Worm (Caenorhabditis elegans) whole organism, L2 larva: Measurements from ENCODE around the gene rpl-36.A.
"Not testable (repeated sequence)": the region's sequence is repeated elsewhere in the genome, so short reads cannot be mapped to it uniquely, and the experiment has no call there.

Experiments
- F13H6.1 ChIP-seq: sonication (generic microtip); optimal IDR thresholded peaks from 2 replicates; lab custom pipeline; 2016; ENCODE audit warnings: missing genetic modification characterization, missing compliant biosample characterization
- R02D3.7 ChIP-seq: fragments of 150-350 bp; optimal IDR thresholded peaks from 2 replicates; lab custom pipeline; 2014; ENCODE audit warnings: missing biosample characterization, missing genetic modification characterization
- Y55F3AM.14 ChIP-seq: fragments of 200-800 bp; sonication (Bioruptor generic); optimal IDR thresholded peaks from 2 replicates; lab custom pipeline; 2018; ENCODE audit warnings: mild to moderate bottlenecking, missing genetic modification characterization, missing compliant biosample characterization
- alr-1 ChIP-seq: fragments of 150-350 bp; optimal IDR thresholded peaks from 2 replicates; lab custom pipeline; 2014; ENCODE audit warnings: missing biosample characterization, missing genetic modification characterization
- aly-2 ChIP-seq: fragments of 150-350 bp; optimal IDR thresholded peaks from 2 replicates; lab custom pipeline; 2014; ENCODE audit warnings: missing biosample characterization, missing genetic modification characterization
- ama-1 ChIP-seq: fragments of 150-350 bp; optimal IDR thresholded peaks from 2 replicates; lab custom pipeline; 2018; ENCODE audit warnings: inconsistent platforms
- blmp-1 ChIP-seq: sonication (generic microtip); optimal IDR thresholded peaks from 2 replicates; lab custom pipeline; 2017; ENCODE audit warnings: missing genetic modification characterization, mild to moderate bottlenecking, missing compliant biosample characterization, antibody characterized with exemption, moderate library complexity; ENCODE audit not compliant: insufficient read depth
- dmd-4 ChIP-seq: sonication (generic microtip); optimal IDR thresholded peaks from 2 replicates; lab custom pipeline; 2017; ENCODE audit warnings: missing biosample characterization, missing genetic modification characterization
- elt-3 ChIP-seq: sonication (generic microtip); optimal IDR thresholded peaks from 2 replicates; lab custom pipeline; 2017; ENCODE audit warnings: missing biosample characterization, missing genetic modification characterization
- fos-1 ChIP-seq: fragments of 150-350 bp; optimal IDR thresholded peaks from 2 replicates; lab custom pipeline; 2014; ENCODE audit warnings: missing biosample characterization, missing genetic modification characterization
- lin-13 ChIP-seq: fragments of 150-350 bp; optimal IDR thresholded peaks from 2 replicates; lab custom pipeline; 2014; ENCODE audit warnings: missing biosample characterization, missing genetic modification reagents, missing genetic modification characterization
- lin-39 ChIP-seq: fragments of 150-350 bp; optimal IDR thresholded peaks from 2 replicates; lab custom pipeline; 2014; ENCODE audit warnings: missing biosample characterization, missing genetic modification reagents, missing genetic modification characterization
- mbf-1 ChIP-seq: sonication (generic microtip); optimal IDR thresholded peaks from 2 replicates; lab custom pipeline; 2017; ENCODE audit warnings: missing biosample characterization, missing genetic modification characterization
- mdl-1 ChIP-seq, 2 experiments: fragments of 150-350 bp in 1 of 2; sonication (generic microtip) in 1 of 2; optimal IDR thresholded peaks; 2 replicates each; lab custom pipeline; 2017; ENCODE audit warnings: missing biosample characterization in 2 of 2, missing genetic modification characterization in 2 of 2
- nhr-10 ChIP-seq: sonication (generic microtip); optimal IDR thresholded peaks from 2 replicates; lab custom pipeline; 2017; ENCODE audit warnings: missing biosample characterization, missing genetic modification characterization
- nhr-12 ChIP-seq: fragments of 150-350 bp; optimal IDR thresholded peaks from 2 replicates; lab custom pipeline; 2014; ENCODE audit warnings: missing biosample characterization, missing genetic modification characterization
- nhr-21 ChIP-seq: fragments of 150-350 bp; optimal IDR thresholded peaks from 2 replicates; lab custom pipeline; 2014; ENCODE audit warnings: missing biosample characterization, missing genetic modification characterization
- nhr-23 ChIP-seq: fragments of 150-350 bp; optimal IDR thresholded peaks from 2 replicates; lab custom pipeline; 2014; ENCODE audit warnings: missing biosample characterization, missing genetic modification reagents, missing genetic modification characterization
- nhr-237 ChIP-seq: fragments of 150-350 bp; optimal IDR thresholded peaks from 2 replicates; lab custom pipeline; 2014; ENCODE audit warnings: missing biosample characterization, missing genetic modification characterization
- nhr-25 ChIP-seq: fragments of 150-350 bp; sonication (generic microtip); optimal IDR thresholded peaks from 3 replicates; lab custom pipeline; 2014; ENCODE audit warnings: missing biosample characterization, missing genetic modification characterization
- nhr-6 ChIP-seq: fragments of 150-350 bp; optimal IDR thresholded peaks from 2 replicates; lab custom pipeline; 2014; ENCODE audit warnings: missing biosample characterization, missing genetic modification characterization
- nhr-77 ChIP-seq: fragments of 150-350 bp; optimal IDR thresholded peaks from 2 replicates; lab custom pipeline; 2014; ENCODE audit warnings: missing biosample characterization, missing genetic modification characterization
- peb-1 ChIP-seq: fragments of 150-350 bp; optimal IDR thresholded peaks from 2 replicates; lab custom pipeline; 2014; ENCODE audit warnings: missing biosample characterization, missing genetic modification characterization
- sem-4 ChIP-seq: fragments of 150-350 bp; optimal IDR thresholded peaks from 2 replicates; lab custom pipeline; 2014; ENCODE audit warnings: missing biosample characterization, missing genetic modification reagents, missing genetic modification characterization
- skn-1 ChIP-seq: sonication (generic microtip); optimal IDR thresholded peaks from 2 replicates; lab custom pipeline; 2017; ENCODE audit warnings: missing biosample characterization, missing genetic modification characterization
- sma-3 ChIP-seq: sonication (generic microtip); optimal IDR thresholded peaks from 2 replicates; lab custom pipeline; 2016; ENCODE audit warnings: missing genetic modification reagents, missing genetic modification characterization, missing compliant biosample characterization
- sma-9 ChIP-seq, 2 experiments: fragments of 150-350 bp in 1 of 2; sonication (generic microtip) in 1 of 2; optimal IDR thresholded peaks; 2 replicates each; lab custom pipeline; 2014 to 2016; ENCODE audit warnings: missing genetic modification characterization in 2 of 2, mild to moderate bottlenecking in 1 of 2, missing biosample characterization in 1 of 2, missing compliant biosample characterization in 1 of 2, missing genetic modification reagents in 1 of 2, moderate library complexity in 1 of 2
- snpc-4 ChIP-seq: fragments of 150-350 bp; optimal IDR thresholded peaks from 2 replicates; lab custom pipeline; 2014; ENCODE audit warnings: missing biosample characterization, missing genetic modification characterization
- unc-39 ChIP-seq: fragments of 150-350 bp; optimal IDR thresholded peaks from 2 replicates; lab custom pipeline; 2014; ENCODE audit warnings: missing biosample characterization, missing genetic modification characterization
- unc-55 ChIP-seq: fragments of 150-350 bp; sonication (generic microtip); optimal IDR thresholded peaks from 3 replicates; lab custom pipeline; 2014; ENCODE audit warnings: missing biosample characterization, missing genetic modification reagents, missing genetic modification characterization
- unc-62 ChIP-seq: fragments of 150-350 bp; optimal IDR thresholded peaks from 2 replicates; lab custom pipeline; 2014; ENCODE audit warnings: missing biosample characterization, missing genetic modification reagents, missing genetic modification characterization
- zag-1 ChIP-seq: fragments of 150-350 bp; optimal IDR thresholded peaks from 2 replicates; lab custom pipeline; 2014; ENCODE audit warnings: missing biosample characterization, missing genetic modification characterization
- ztf-11 ChIP-seq: sonication (generic microtip); optimal IDR thresholded peaks from 2 replicates; lab custom pipeline; 2017; ENCODE audit warnings: missing biosample characterization, missing genetic modification characterization

Gene rpl-36.A

ce11 chrII:11125059-11125594 lies 28.1 kb upstream of the rpl-36.A start:
- TF ChIP-seq aly-2 (tag; lab: Kevin White, UChicago) (no peak), dmd-4 (tag; lab: Kevin White, UChicago) (no peak), unc-39 (tag; lab: Kevin White, UChicago) (no peak), sma-9 (GFP tag; optimal IDR thresholded peaks at IDR 0.05; lab: Kevin White, UChicago) (no peak), sma-9 (tag; optimal IDR thresholded peaks at IDR 0.05; lab: Kevin White, UChicago) (no peak), snpc-4 (tag; lab: Kevin White, UChicago) (no peak), unc-62 (no peak), F13H6.1 (tag; lab: Kevin White, UChicago) (no peak), ztf-11 (tag; lab: Kevin White, UChicago) (no peak), nhr-25 (no peak), sma-3 (GFP tag; lab: Kevin White, UChicago) (no peak)
- TF ChIP-seq, all 48 proteins: peak for 0

ce11 chrII:11121800-11122199 lies 24.8 kb upstream of the rpl-36.A start, which contains the start of gene W10C6.2:
TSS of gene W10C6.2 (minus strand) at chrII:11121900.
- not testable (repeated sequence) for TF ChIP-seq nhr-77 (tag; lab: Kevin White, UChicago); peb-1 (tag; lab: Kevin White, UChicago); skn-1
- TF ChIP-seq, all 48 proteins: peak for 0; not testable (repeated sequence) for 48

ce11 chrII:11112419-11112818 lies 15.4 kb upstream of the rpl-36.A start, which contains the start of gene mat-2:
TSS of gene mat-2 (plus strand) at chrII:11112719.
- no peak for TF ChIP-seq Y55F3AM.14 (GFP tag; lab: Kevin White, UChicago)
- no peak for TF ChIP-seq sem-4
- TF ChIP-seq nhr-21 (tag; lab: Kevin White, UChicago) = no peak
- TF ChIP-seq lin-39 (tag; lab: Kevin White, UChicago) = no peak
- TF ChIP-seq elt-3 = no peak
- TF ChIP-seq nhr-25 = no peak
- no peak for TF ChIP-seq dmd-4 (tag; lab: Kevin White, UChicago)
- TF ChIP-seq sma-9 (GFP tag; optimal IDR thresholded peaks at IDR 0.05; lab: Kevin White, UChicago) = no peak
- no peak for TF ChIP-seq sma-9 (tag; optimal IDR thresholded peaks at IDR 0.05; lab: Kevin White, UChicago)
- TF ChIP-seq blmp-1 (tag; lab: Kevin White, UChicago) = no peak
- TF ChIP-seq R02D3.7 (tag; lab: Kevin White, UChicago) = no peak
- TF ChIP-seq mbf-1 (tag; lab: Kevin White, UChicago) = no peak
- no peak for TF ChIP-seq lin-13 (GFP tag; lab: Kevin White, UChicago)
- no peak for TF ChIP-seq nhr-10
- no peak for TF ChIP-seq zag-1 (tag; lab: Kevin White, UChicago)

- TF ChIP-seq lin-13 (GFP tag; lab: Kevin White, UChicago) = no peak
- TF ChIP-seq mbf-1 (tag; lab: Kevin White, UChicago) = no peak
- TF ChIP-seq alr-1 (tag; lab: Kevin White, UChicago) = no peak
- no peak for TF ChIP-seq zag-1 (tag; lab: Kevin White, UChicago)
- TF ChIP-seq nhr-21 (tag; lab: Kevin White, UChicago) = no peak
- TF ChIP-seq lin-39 (tag; lab: Kevin White, UChicago) = no peak
- TF ChIP-seq unc-62 = no peak
- TF ChIP-seq unc-55 (GFP tag; lab: Kevin White, UChicago) = no peak
- no peak for TF ChIP-seq F13H6.1 (tag; lab: Kevin White, UChicago)
- TF ChIP-seq dmd-4 (tag; lab: Kevin White, UChicago) = no peak
- no peak for TF ChIP-seq ztf-11 (tag; lab: Kevin White, UChicago)
- TF ChIP-seq nhr-10 = no peak
- no peak for TF ChIP-seq aly-2 (tag; lab: Kevin White, UChicago)
- no peak for TF ChIP-seq snpc-4 (tag; lab: Kevin White, UChicago)
- TF ChIP-seq nhr-6 (tag; lab: Kevin White, UChicago) = no peak
- TF ChIP-seq ama-1 = no peak
- TF ChIP-seq nhr-25 = no peak
- no peak for TF ChIP-seq nhr-237 (tag; lab: Kevin White, UChicago)
- no peak for TF ChIP-seq nhr-77 (tag; lab: Kevin White, UChicago)
These were observed 14.1 kb upstream of the rpl-36.A start, which contains the start of gene glb-4 for ce11 chrII:11111107-11111506. TSS of gene glb-4 (minus strand) at chrII:11111207.

ce11 chrII:11110419-11110818 lies 13.4 kb upstream of the rpl-36.A start:
- no peak for TF ChIP-seq nhr-23 (tag; lab: Kevin White, UChicago)
- TF ChIP-seq sem-4 = no peak
- TF ChIP-seq nhr-77 (tag; lab: Kevin White, UChicago) = no peak
- no peak for TF ChIP-seq mdl-1 (tag; optimal IDR thresholded peaks at IDR 0.05; lab: Kevin White, UChicago)
- TF ChIP-seq nhr-237 (tag; lab: Kevin White, UChicago) = no peak
- no peak for TF ChIP-seq F13H6.1 (tag; lab: Kevin White, UChicago)
- no peak for TF ChIP-seq R02D3.7 (tag; lab: Kevin White, UChicago)
- TF ChIP-seq fos-1 = no peak
- TF ChIP-seq nhr-12 (tag; lab: Kevin White, UChicago) = no peak
- no peak for TF ChIP-seq nhr-10
